Fruit fly (Drosophila melanogaster) whole organism, wandering third instar larva: Measurements from ENCODE around the gene salt.
A peak's percentile ranks its signal among the peaks of the same experiment; 100 is the strongest.

Experiments used
- Abd-B ChIP-seq: fragments of >200 bp; optimal IDR thresholded peaks from 2 replicates; lab custom pipeline; 2017; ENCODE audit warnings: missing biosample characterization, missing genetic modification characterization
- CG32264 ChIP-seq: fragments of 200-800 bp; sonication (Bioruptor generic); optimal IDR thresholded peaks from 2 replicates; lab custom pipeline; 2016; ENCODE audit warnings: missing biosample characterization, missing genetic modification characterization
- CG9705 ChIP-seq: fragments of 200-800 bp; sonication (Bioruptor generic); optimal IDR thresholded peaks from 2 replicates; lab custom pipeline; 2018; ENCODE audit warnings: missing biosample characterization, mild to moderate bottlenecking, missing genetic modification characterization
- CrebA ChIP-seq: fragments of 200-800 bp; sonication (Bioruptor generic); optimal IDR thresholded peaks from 2 replicates; lab custom pipeline; 2016; ENCODE audit warnings: missing biosample characterization, mild to moderate bottlenecking, missing genetic modification characterization, borderline replicate concordance
- Dfd ChIP-seq: fragments of >200 bp; optimal IDR thresholded peaks from 2 replicates; lab custom pipeline; 2017; ENCODE audit warnings: missing biosample characterization, missing genetic modification characterization
- Dif ChIP-seq: fragments of 200-275, 200-300 bp; sonication (Bioruptor generic); optimal IDR thresholded peaks from 2 replicates; lab custom pipeline; 2018; ENCODE audit warnings: missing biosample characterization, missing genetic modification characterization; ENCODE audit not compliant: partially characterized antibody
- GATAd ChIP-seq: sonication (Bioruptor generic); optimal IDR thresholded peaks from 2 replicates; lab custom pipeline; 2016; ENCODE audit warnings: missing biosample characterization, missing genetic modification characterization
- HLH106 ChIP-seq: fragments of 200-800 bp; optimal IDR thresholded peaks from 3 replicates; lab custom pipeline; 2019; ENCODE audit warnings: missing biosample characterization, mild to moderate bottlenecking, missing genetic modification characterization, moderate library complexity
- Hnf4 ChIP-seq: fragments of 200-800 bp; sonication (Bioruptor generic); optimal IDR thresholded peaks from 2 replicates; lab custom pipeline; 2016; ENCODE audit warnings: missing biosample characterization, mild to moderate bottlenecking, missing genetic modification characterization
- Hr78 ChIP-seq: fragments of >200 bp; optimal IDR thresholded peaks from 2 replicates; lab custom pipeline; 2017; ENCODE audit warnings: missing biosample characterization, missing genetic modification characterization
- Hr83 ChIP-seq: fragments of 200-300 bp; sonication (Bioruptor generic); optimal IDR thresholded peaks from 2 replicates; lab custom pipeline; 2016; ENCODE audit warnings: missing biosample characterization, mild to moderate bottlenecking, missing genetic modification characterization, moderate library complexity; ENCODE audit not compliant: poor library complexity, severe bottlenecking
- Jra ChIP-seq: sonication (Bioruptor generic); optimal IDR thresholded peaks from 2 replicates; lab custom pipeline; 2016; ENCODE audit warnings: missing biosample characterization, missing genetic modification characterization
- Mio ChIP-seq: sonication (Bioruptor generic); optimal IDR thresholded peaks from 2 replicates; lab custom pipeline; 2016; ENCODE audit warnings: missing biosample characterization, missing genetic modification characterization
- Myc ChIP-seq: fragments of >200 bp; optimal IDR thresholded peaks from 2 replicates; lab custom pipeline; 2017
- N ChIP-seq: fragments of >200 bp; optimal IDR thresholded peaks from 2 replicates; lab custom pipeline; 2018; ENCODE audit warnings: missing biosample characterization, missing external identifiers, missing genetic modification characterization
- OdsH ChIP-seq: fragments of 200-800 bp; sonication (Bioruptor generic); optimal IDR thresholded peaks from 2 replicates; lab custom pipeline; 2016; ENCODE audit warnings: missing biosample characterization, mild to moderate bottlenecking, missing genetic modification characterization
- Rel ChIP-seq, 2 experiments: fragments of 200-800 bp; sonication (Bioruptor generic) in 1 of 2; optimal IDR thresholded peaks; 2 replicates in 1 of 2; 3 replicates in 1 of 2; lab custom pipeline; 2016 to 2019; ENCODE audit warnings: mild to moderate bottlenecking in 2 of 2, missing biosample characterization in 2 of 2, missing genetic modification characterization in 2 of 2, moderate library complexity in 1 of 2
- Sp1 ChIP-seq: fragments of 200-800 bp; sonication (Bioruptor generic); optimal IDR thresholded peaks from 3 replicates; lab custom pipeline; 2019; ENCODE audit warnings: missing biosample characterization, mild to moderate bottlenecking, missing genetic modification characterization, moderate library complexity
- Vsx2 ChIP-seq: fragments of 200-300, 225-300 bp; sonication (Bioruptor generic); optimal IDR thresholded peaks from 2 replicates; lab custom pipeline; 2018; ENCODE audit warnings: missing biosample characterization, missing genetic modification characterization; ENCODE audit not compliant: partially characterized antibody
- br ChIP-seq: fragments of 200-800 bp; sonication (Bioruptor generic); optimal IDR thresholded peaks from 2 replicates; lab custom pipeline; 2016; ENCODE audit warnings: missing biosample characterization, missing genetic modification characterization
- brk ChIP-seq: fragments of 200-800 bp; sonication (Bioruptor generic); optimal IDR thresholded peaks from 2 replicates; lab custom pipeline; 2016; ENCODE audit warnings: missing biosample characterization, mild to moderate bottlenecking, missing genetic modification characterization
- dl ChIP-seq, 2 experiments: fragments of 175-275, 200-275 bp in 1 of 2; fragments of 200-275 bp in 1 of 2; sonication (Bioruptor generic); optimal IDR thresholded peaks; lab custom pipeline; 2018; ENCODE audit warnings: mild to moderate bottlenecking in 2 of 2, missing biosample characterization in 2 of 2, missing genetic modification characterization in 2 of 2, moderate library complexity in 2 of 2; ENCODE audit not compliant: partially characterized antibody in 2 of 2, insufficient read depth in 1 of 2
- dmrt93B ChIP-seq: fragments of 200-800 bp; sonication (Bioruptor generic); optimal IDR thresholded peaks from 2 replicates; lab custom pipeline; 2018; ENCODE audit warnings: missing biosample characterization, mild to moderate bottlenecking, missing genetic modification characterization
- dsf ChIP-seq: sonication (Bioruptor generic); optimal IDR thresholded peaks from 2 replicates; lab custom pipeline; 2016; ENCODE audit warnings: missing biosample characterization, missing genetic modification characterization, borderline replicate concordance
- ey ChIP-seq: fragments of 200-800 bp; sonication (Bioruptor generic); optimal IDR thresholded peaks from 2 replicates; lab custom pipeline; 2016; ENCODE audit warnings: missing biosample characterization, missing genetic modification characterization
- foxo ChIP-seq, 2 experiments: fragments of 200-800 bp; sonication (Bioruptor generic); optimal IDR thresholded peaks; 2 replicates in 1 of 2; 3 replicates in 1 of 2; lab custom pipeline; 2016 to 2017; ENCODE audit warnings: missing biosample characterization in 2 of 2, missing genetic modification characterization in 2 of 2
- fru ChIP-seq: fragments of 200-800 bp; sonication (Bioruptor generic); optimal IDR thresholded peaks from 3 replicates; lab custom pipeline; 2016; ENCODE audit warnings: missing biosample characterization, mild to moderate bottlenecking, missing genetic modification characterization
- h ChIP-seq: fragments of 200-800 bp; sonication (Bioruptor generic); optimal IDR thresholded peaks from 3 replicates; lab custom pipeline; 2016; ENCODE audit warnings: missing biosample characterization, mild to moderate bottlenecking, missing genetic modification characterization
- jim ChIP-seq: fragments of 175-275, 200-325 bp; sonication (Bioruptor generic); optimal IDR thresholded peaks from 2 replicates; lab custom pipeline; 2016; ENCODE audit warnings: missing biosample characterization, mild to moderate bottlenecking, missing genetic modification characterization
- lola ChIP-seq: fragments of >200 bp; optimal IDR thresholded peaks from 2 replicates; lab custom pipeline; 2017; ENCODE audit warnings: missing biosample characterization, missing genetic modification characterization
- pan ChIP-seq: fragments of >200 bp; optimal IDR thresholded peaks from 2 replicates; lab custom pipeline; 2017
- psq ChIP-seq: fragments of 200-800 bp; sonication (Bioruptor generic); optimal IDR thresholded peaks from 3 replicates; lab custom pipeline; 2017; ENCODE audit warnings: missing biosample characterization, mild to moderate bottlenecking, missing genetic modification characterization, moderate library complexity
- rgr ChIP-seq: fragments of 200-800 bp; sonication (Bioruptor generic); optimal IDR thresholded peaks from 3 replicates; lab custom pipeline; 2016; ENCODE audit warnings: missing biosample characterization, mild to moderate bottlenecking, missing genetic modification characterization
- sage ChIP-seq: fragments of 200-800 bp; sonication (Bioruptor generic); optimal IDR thresholded peaks from 2 replicates; lab custom pipeline; 2016; ENCODE audit warnings: missing biosample characterization, mild to moderate bottlenecking, missing genetic modification characterization
- sv ChIP-seq: fragments of 200-800 bp; sonication (Bioruptor generic); optimal IDR thresholded peaks from 3 replicates; lab custom pipeline; 2016; ENCODE audit warnings: missing biosample characterization, missing genetic modification characterization
- tai ChIP-seq: sonication (Bioruptor generic); optimal IDR thresholded peaks from 2 replicates; lab custom pipeline; 2016; ENCODE audit warnings: missing biosample characterization, missing genetic modification characterization
- usp ChIP-seq: fragments of >200 bp; optimal IDR thresholded peaks from 2 replicates; lab custom pipeline; 2017; ENCODE audit warnings: missing biosample characterization, missing genetic modification characterization
- woc ChIP-seq: sonication (Bioruptor generic); optimal IDR thresholded peaks from 2 replicates; lab custom pipeline; 2016; ENCODE audit warnings: missing biosample characterization, mild to moderate bottlenecking, missing genetic modification characterization

Gene salt

DNA sequence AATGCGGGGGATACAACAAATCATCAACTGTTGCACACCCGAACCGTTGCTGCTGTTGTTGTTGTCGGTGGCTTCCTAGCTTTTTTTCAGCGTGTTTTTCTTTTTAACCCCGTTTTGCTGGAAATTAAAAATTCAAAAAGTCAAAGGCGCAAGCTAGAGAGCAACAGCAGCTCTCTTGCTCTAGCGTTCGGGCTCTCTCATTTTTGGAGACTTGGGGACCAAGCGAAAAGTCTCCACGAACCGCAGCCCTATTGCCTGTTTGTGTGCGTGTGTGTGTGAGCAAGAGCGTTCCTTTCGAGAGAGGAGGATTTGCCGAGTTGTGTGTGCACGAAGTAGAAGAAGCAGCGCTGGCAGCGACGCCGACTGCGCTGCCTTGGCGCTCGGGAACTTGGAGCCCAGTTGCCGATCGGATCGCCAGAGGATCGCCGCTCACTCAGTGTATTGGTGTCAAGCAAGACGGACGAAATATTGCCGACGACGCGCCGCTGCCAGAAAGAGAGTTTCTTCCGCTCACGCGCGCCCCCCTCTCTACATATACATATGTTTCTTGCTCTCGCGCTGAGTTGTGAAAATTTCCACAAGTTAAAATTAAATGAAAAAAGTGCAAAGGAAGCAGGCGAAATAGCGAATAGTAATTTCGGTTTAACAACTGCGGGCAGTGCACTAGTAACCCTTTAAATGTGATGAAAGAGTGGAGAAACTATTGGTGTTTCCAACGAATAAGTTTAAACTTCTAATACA, 29.8 kb downstream of the salt start:
- no peak for TF ChIP-seq tai
- TF ChIP-seq CG9705 (GFP tag; lab: Kevin White, UChicago): no peak
- TF ChIP-seq sage (GFP tag; lab: Kevin White, UChicago): no peak
- TF ChIP-seq Hr83 (GFP tag; lab: Kevin White, UChicago): no peak
- TF ChIP-seq rgr: peak; percentile 31
- TF ChIP-seq usp (GFP tag; lab: Kevin White, UChicago): no peak
- TF ChIP-seq fru (GFP tag; lab: Kevin White, UChicago): peak; percentile 34
- peak; percentile 60 for TF ChIP-seq CrebA (GFP tag; lab: Kevin White, UChicago)
- peak; percentile 65 for TF ChIP-seq Dif (GFP tag; lab: Kevin White, UChicago)
- TF ChIP-seq Abd-B (GFP tag; lab: Kevin White, UChicago): no peak
- no peak for TF ChIP-seq Myc (lab: Kevin White, UChicago)
- TF ChIP-seq psq (GFP tag; lab: Kevin White, UChicago): no peak
- peak in 1 of 2 experiments; percentile 24 for TF ChIP-seq foxo (GFP tag; optimal IDR thresholded peaks at IDR 0.05; lab: Kevin White, UChicago)
- no peak for TF ChIP-seq Jra (GFP tag; lab: Kevin White, UChicago)
- TF ChIP-seq jim (GFP tag; lab: Kevin White, UChicago): peak; percentile 16
- TF ChIP-seq h (GFP tag; lab: Kevin White, UChicago): peak; percentile 26
- no peak for TF ChIP-seq OdsH (GFP tag; lab: Kevin White, UChicago)
- no peak for TF ChIP-seq brk (GFP tag; lab: Kevin White, UChicago)
- peak; percentile 13 for TF ChIP-seq woc
- TF ChIP-seq pan (lab: Kevin White, UChicago): no peak
- no peak for TF ChIP-seq Vsx2 (GFP tag; lab: Kevin White, UChicago)
- TF ChIP-seq dsf: no peak
- TF ChIP-seq Hr78 (GFP tag; lab: Kevin White, UChicago): no peak
- no peak for TF ChIP-seq Dfd
- TF ChIP-seq CG32264: no peak
- peak in 1 of 2 experiments; percentile 42 for TF ChIP-seq dl (GFP tag; optimal IDR thresholded peaks at IDR 0.05; lab: Kevin White, UChicago; ENCODE audit: insufficient read depth in 1 of 2, partially characterized antibody in 2 of 2)
- no peak for TF ChIP-seq GATAd (GFP tag; lab: Kevin White, UChicago)
- no peak for TF ChIP-seq dmrt93B (GFP tag; lab: Kevin White, UChicago)
- no peak for TF ChIP-seq sv (GFP tag; lab: Kevin White, UChicago)
- no peak for TF ChIP-seq Hnf4 (GFP tag; lab: Kevin White, UChicago)
- TF ChIP-seq HLH106 (tag; lab: Kevin White, UChicago): no peak
- peak; percentile 16 for TF ChIP-seq br (GFP tag; lab: Kevin White, UChicago)
- no peak for TF ChIP-seq Rel (GFP tag; optimal IDR thresholded peaks at IDR 0.05; lab: Kevin White, UChicago)
- peak; percentile 36 for TF ChIP-seq Rel (tag; optimal IDR thresholded peaks at IDR 0.05; lab: Kevin White, UChicago)
- no peak for TF ChIP-seq Mio
- peak; percentile 12 for TF ChIP-seq ey (GFP tag; lab: Kevin White, UChicago)
- TF ChIP-seq Sp1 (GFP tag; lab: Kevin White, UChicago): peak; percentile 23
- TF ChIP-seq N (GFP tag; lab: Kevin White, UChicago): no peak
- no peak for TF ChIP-seq lola (GFP tag; lab: Kevin White, UChicago)

- TF ChIP-seq psq (GFP tag; lab: Kevin White, UChicago): no peak
- TF ChIP-seq usp (GFP tag; lab: Kevin White, UChicago): no peak
- TF ChIP-seq br (GFP tag; lab: Kevin White, UChicago): no peak
- no peak for TF ChIP-seq Dif (GFP tag; lab: Kevin White, UChicago)
- TF ChIP-seq CrebA (GFP tag; lab: Kevin White, UChicago): no peak
- TF ChIP-seq dmrt93B (GFP tag; lab: Kevin White, UChicago): no peak
- TF ChIP-seq dsf: no peak
- TF ChIP-seq foxo (GFP tag; optimal IDR thresholded peaks at IDR 0.05; lab: Kevin White, UChicago): no peak
- TF ChIP-seq Sp1 (GFP tag; lab: Kevin White, UChicago): no peak
- TF ChIP-seq ey (GFP tag; lab: Kevin White, UChicago): no peak
- no peak for TF ChIP-seq Hnf4 (GFP tag; lab: Kevin White, UChicago)
- no peak for TF ChIP-seq pan (lab: Kevin White, UChicago)
- TF ChIP-seq brk (GFP tag; lab: Kevin White, UChicago): no peak
- TF ChIP-seq Hr83 (GFP tag; lab: Kevin White, UChicago): no peak
- TF ChIP-seq dl (GFP tag; optimal IDR thresholded peaks at IDR 0.05; lab: Kevin White, UChicago; ENCODE audit: insufficient read depth in 1 of 2, partially characterized antibody in 2 of 2): no peak
- TF ChIP-seq Mio: no peak
- no peak for TF ChIP-seq HLH106 (tag; lab: Kevin White, UChicago)
- TF ChIP-seq GATAd (GFP tag; lab: Kevin White, UChicago): no peak
- no peak for TF ChIP-seq Rel (GFP tag; optimal IDR thresholded peaks at IDR 0.05; lab: Kevin White, UChicago)
- TF ChIP-seq Rel (tag; optimal IDR thresholded peaks at IDR 0.05; lab: Kevin White, UChicago): no peak
- TF ChIP-seq lola (GFP tag; lab: Kevin White, UChicago): no peak
Measured at dm6 chr3R:31724136-31724535, 30.4 kb downstream of the salt start.
